Worm (Caenorhabditis elegans) whole organism, L4 larva: ENCODE measurements around the gene wah-1.
A peak's percentile ranks its signal among the peaks of the same experiment; 100 is the strongest.
"Not testable (repeated sequence)": the region's sequence is repeated elsewhere in the genome, so short reads cannot be mapped to it uniquely, and the experiment has no call there.

Source experiments
- D1046.2 ChIP-seq: fragments of 200-800 bp; sonication (Bioruptor generic); IDR thresholded peaks from 2 replicates; pipeline ENCODE4 v1.3.6; 2022; ENCODE audit warnings: missing genetic modification characterization, missing compliant biosample characterization
- F10B5.3 ChIP-seq: sonication (generic microtip); optimal IDR thresholded peaks from 2 replicates; lab custom pipeline; 2016; ENCODE audit warnings: mild to moderate bottlenecking, missing genetic modification characterization, missing compliant biosample characterization
- F26F4.8 ChIP-seq: fragments of 200-800 bp; sonication (Bioruptor generic); conservative IDR thresholded peaks from 2 replicates; pipeline ENCODE4 v1.3.6; 2022; ENCODE audit warnings: missing genetic modification characterization, missing compliant biosample characterization
- F37D6.2 ChIP-seq: sonication (generic microtip); optimal IDR thresholded peaks from 2 replicates; lab custom pipeline; 2016; ENCODE audit warnings: mild to moderate bottlenecking, missing genetic modification characterization, missing compliant biosample characterization
- T26A8.4 ChIP-seq: fragments of 200-800 bp; sonication (Bioruptor generic); IDR thresholded peaks from 2 replicates; pipeline ENCODE4 v1.3.6; 2022; ENCODE audit warnings: missing genetic modification characterization, missing compliant biosample characterization
- aha-1 ChIP-seq: fragments of 150-350 bp; peaks from one replicate; lab custom pipeline; 2014; ENCODE audit warnings: missing biosample characterization, missing genetic modification characterization
- ama-1 ChIP-seq: fragments of 150-350 bp; optimal IDR thresholded peaks from 2 replicates; lab custom pipeline; 2014; ENCODE audit warnings: inconsistent platforms, mixed read lengths
- arid-1 ChIP-seq: fragments of 200-800 bp; sonication (Bioruptor generic); conservative IDR thresholded peaks from 2 replicates; pipeline ENCODE4 v1.3.6; 2022; ENCODE audit warnings: missing genetic modification reagents, missing genetic modification characterization, missing compliant biosample characterization
- attf-4 ChIP-seq: sonication (generic microtip); optimal IDR thresholded peaks from 3 replicates; lab custom pipeline; 2017; ENCODE audit warnings: missing biosample characterization, missing genetic modification characterization
- ceh-44 ChIP-seq: fragments of 200-800 bp; sonication (Bioruptor generic); IDR thresholded peaks from 2 replicates; pipeline ENCODE4 v1.3.6; 2022; ENCODE audit warnings: missing genetic modification reagents, missing genetic modification characterization, missing compliant biosample characterization
- ctbp-1 ChIP-seq: fragments of 200-800 bp; sonication (Bioruptor generic); IDR thresholded peaks from 2 replicates; pipeline ENCODE4 v1.3.6; 2022; ENCODE audit warnings: missing genetic modification reagents, missing genetic modification characterization, missing compliant biosample characterization
- dmd-6 ChIP-seq: fragments of 200-800 bp; sonication (Bioruptor generic); IDR thresholded peaks from 2 replicates; pipeline ENCODE4 v1.3.6; 2022; ENCODE audit warnings: missing genetic modification reagents, missing genetic modification characterization, missing compliant biosample characterization
- dmd-8 ChIP-seq: fragments of 200-800 bp; sonication (Bioruptor generic); IDR thresholded peaks from 2 replicates; pipeline ENCODE4 v1.3.6; 2022; ENCODE audit warnings: missing genetic modification characterization, missing compliant biosample characterization
- egl-43 ChIP-seq: fragments of 200-800 bp; sonication (Bioruptor generic); IDR thresholded peaks from 2 replicates; pipeline ENCODE4 v1.3.6; 2022; ENCODE audit warnings: missing genetic modification reagents, missing genetic modification characterization, missing compliant biosample characterization
- hlh-30 ChIP-seq: sonication (generic microtip); optimal IDR thresholded peaks from 2 replicates; lab custom pipeline; 2017; ENCODE audit warnings: antibody characterized with exemption, mild to moderate bottlenecking, missing genetic modification characterization, missing compliant biosample characterization; ENCODE audit not compliant: insufficient read depth
- hmg-1.1 ChIP-seq: fragments of 200-800 bp; sonication (Bioruptor generic); IDR thresholded peaks from 2 replicates; pipeline ENCODE4 v1.3.6; 2022; ENCODE audit warnings: missing genetic modification reagents, missing genetic modification characterization, missing compliant biosample characterization
- jun-1 ChIP-seq: fragments of 150-350 bp; optimal IDR thresholded peaks from 2 replicates; lab custom pipeline; 2014; ENCODE audit warnings: missing biosample characterization, missing genetic modification reagents, missing genetic modification characterization
- lin-1 ChIP-seq: fragments of 200-800 bp; sonication (Bioruptor generic); IDR thresholded peaks from 2 replicates; pipeline ENCODE4 v1.3.6; 2022; ENCODE audit warnings: missing genetic modification reagents, missing genetic modification characterization, missing compliant biosample characterization
- lin-38 ChIP-seq: fragments of 200-800 bp; sonication (Bioruptor generic); IDR thresholded peaks from 2 replicates; pipeline ENCODE4 v1.3.6; 2022; ENCODE audit warnings: missing genetic modification reagents, missing genetic modification characterization, missing compliant biosample characterization
- lir-3 ChIP-seq: sonication (generic microtip); optimal IDR thresholded peaks from 2 replicates; lab custom pipeline; 2016; ENCODE audit warnings: mild to moderate bottlenecking, missing genetic modification characterization, missing compliant biosample characterization
- madf-9 ChIP-seq: fragments of 200-800 bp; sonication (Bioruptor generic); conservative IDR thresholded peaks from 2 replicates; pipeline ENCODE4 v1.3.6; 2022; ENCODE audit warnings: missing genetic modification reagents, missing genetic modification characterization, missing compliant biosample characterization
- mdl-1 ChIP-seq, 2 experiments: fragments of 150-350 bp in 1 of 2; sonication (generic microtip) in 1 of 2; optimal IDR thresholded peaks; 2 replicates each; lab custom pipeline; 2014 to 2017; ENCODE audit warnings: missing biosample characterization in 2 of 2, missing genetic modification characterization in 2 of 2
- nhr-111 ChIP-seq: fragments of 200-800 bp; sonication (Bioruptor generic); optimal IDR thresholded peaks from 2 replicates; lab custom pipeline; 2018; ENCODE audit warnings: mild to moderate bottlenecking, missing genetic modification characterization, missing compliant biosample characterization
- nhr-28 ChIP-seq: fragments of 150-350 bp; optimal IDR thresholded peaks from 2 replicates; lab custom pipeline; 2014; ENCODE audit warnings: missing biosample characterization, missing genetic modification characterization
- nhr-42 ChIP-seq: fragments of 200-800 bp; sonication (Bioruptor generic); IDR thresholded peaks from 2 replicates; pipeline ENCODE4 v1.3.6; 2022; ENCODE audit warnings: missing genetic modification characterization, missing compliant biosample characterization
- nhr-48 ChIP-seq: sonication (generic microtip); optimal IDR thresholded peaks from 2 replicates; lab custom pipeline; 2016; ENCODE audit warnings: mild to moderate bottlenecking, missing genetic modification characterization, missing compliant biosample characterization
- nhr-77 ChIP-seq: fragments of 150-350 bp; optimal IDR thresholded peaks from 2 replicates; lab custom pipeline; 2014; ENCODE audit warnings: missing biosample characterization, missing genetic modification characterization
- pha-4 ChIP-seq, 2 experiments: fragments of 150-350 bp in 1 of 2; fragments of 200-800 bp in 1 of 2; sonication (Bioruptor generic) in 1 of 2; IDR thresholded peaks in 1 of 2; optimal IDR thresholded peaks in 1 of 2; 2 replicates each; pipeline versions ENCODE4 v1.3.6 to Lab custom; 2014 to 2022; ENCODE audit warnings: missing genetic modification characterization in 2 of 2, missing genetic modification reagents in 2 of 2, missing biosample characterization in 1 of 2, missing compliant biosample characterization in 1 of 2
- set-16 ChIP-seq: fragments of 200-800 bp; sonication (Bioruptor generic); IDR thresholded peaks from 2 replicates; pipeline ENCODE4 v1.3.6; 2022; ENCODE audit warnings: missing genetic modification reagents, missing genetic modification characterization, missing compliant biosample characterization
- snpc-1.2 ChIP-seq: fragments of 200-800 bp; sonication (Bioruptor generic); IDR thresholded peaks from 2 replicates; pipeline ENCODE4 v1.3.6; 2022; ENCODE audit warnings: missing genetic modification reagents, missing genetic modification characterization, missing compliant biosample characterization
- unc-62 ChIP-seq, 3 experiments: fragments of 150-350 bp in 1 of 3; sonication (generic microtip); optimal IDR thresholded peaks in 2 of 3; peaks in 1 of 3; 1 replicate in 1 of 3; 2 replicates in 2 of 3; lab custom pipeline; 2014 to 2017; ENCODE audit warnings: missing biosample characterization in 3 of 3, missing genetic modification characterization in 3 of 3, missing genetic modification reagents in 3 of 3, missing genotype in 1 of 3
- vab-7 ChIP-seq: fragments of 200-800 bp; sonication (Bioruptor generic); IDR thresholded peaks from 2 replicates; pipeline ENCODE4 v1.3.6; 2022; ENCODE audit warnings: missing genetic modification reagents, missing genetic modification characterization, missing compliant biosample characterization
- zfp-2 ChIP-seq: sonication (generic microtip); optimal IDR thresholded peaks from 2 replicates; lab custom pipeline; 2016; ENCODE audit warnings: mild to moderate bottlenecking, missing genetic modification characterization, missing compliant biosample characterization
- zfp-3 ChIP-seq: fragments of 200-800 bp; sonication (Bioruptor generic); conservative IDR thresholded peaks from 2 replicates; pipeline ENCODE4 v1.3.6; 2022; ENCODE audit warnings: missing genetic modification reagents, missing genetic modification characterization, missing compliant biosample characterization

The wah-1 gene

DNA sequence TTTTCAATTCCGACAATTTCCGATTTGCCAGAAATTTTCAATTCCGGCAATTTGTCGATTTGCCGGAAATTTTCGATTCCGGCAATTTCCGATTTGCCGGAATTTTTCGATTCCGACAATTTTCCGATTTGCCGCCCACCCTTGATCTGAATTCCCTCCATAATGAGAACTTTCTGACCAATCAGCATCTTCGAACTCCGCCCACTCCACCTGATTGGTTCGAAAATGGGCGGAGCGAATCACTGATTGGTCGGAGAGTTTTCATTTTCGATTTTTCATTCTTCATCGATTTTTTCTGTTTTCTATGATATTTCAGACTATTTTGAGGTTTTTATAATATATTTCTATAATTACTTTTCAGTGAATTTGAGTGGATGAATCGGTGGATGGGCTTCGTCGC, 35.8 kb upstream of the wah-1 start:
- TF ChIP-seq hlh-30 (tag; lab: Kevin White, UChicago) (no peak), F10B5.3 (tag; lab: Kevin White, UChicago) (no peak), nhr-77 (no peak), lir-3 (tag; lab: Kevin White, UChicago) (no peak), zfp-2 (tag; lab: Kevin White, UChicago) (no peak), D1046.2 (GFP tag; lab: Robert Waterston, UW) (no peak), mdl-1 (tag; optimal IDR thresholded peaks at IDR 0.05; lab: Kevin White, UChicago) (no peak), aha-1 (tag; lab: Kevin White, UChicago) (no peak), nhr-111 (GFP tag; lab: Kevin White, UChicago) (no peak), ctbp-1 (GFP tag; lab: Robert Waterston, UW) (no peak), attf-4 (tag; lab: Kevin White, UChicago) (no peak), jun-1 (tag; lab: Kevin White, UChicago) (no peak), T26A8.4 (no peak), F26F4.8 (no peak), F37D6.2 (no peak), zfp-3 (no peak), lin-1 (no peak), vab-7 (GFP tag; lab: Robert Waterston, UW) (no peak), dmd-8 (no peak)

DNA sequence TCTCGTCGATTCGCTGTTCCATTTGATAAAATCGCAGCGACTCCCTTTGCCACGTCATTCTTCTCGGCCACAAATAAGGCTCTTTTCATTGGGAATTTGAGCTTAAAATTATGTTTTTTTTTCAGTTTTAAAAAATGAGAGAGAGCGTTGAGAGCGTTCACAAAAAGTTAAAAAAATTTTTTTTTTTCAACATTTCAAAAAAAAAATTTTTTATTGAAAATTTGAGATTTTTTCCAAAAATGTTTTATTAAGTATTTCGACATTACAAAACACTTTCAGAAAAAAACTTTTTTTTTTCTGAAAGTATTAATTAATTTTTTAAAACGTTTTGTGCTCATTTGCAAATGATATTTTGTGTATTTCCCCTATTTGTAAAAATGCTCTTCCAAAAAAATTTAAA, 29.9 kb upstream of the wah-1 start, which contains the start of gene top-3:
top-3 (minus strand) TSS at position 101 of the 400 bp plus-strand sequence.
- TF ChIP-seq attf-4 (tag; lab: Kevin White, UChicago): no peak
- no peak for TF ChIP-seq dmd-8
- TF ChIP-seq nhr-42 (GFP tag; lab: Robert Waterston, UW): no peak
- TF ChIP-seq, all 104 proteins: peak for 0

ce11 chrIII:11967049-11967448, 22.9 kb upstream of the wah-1 start:
- TF ChIP-seq hmg-1.1 (GFP tag; lab: Robert Waterston, UW) (peak; percentile 59), dmd-6 (GFP tag; lab: Robert Waterston, UW) (peak; percentile 10; the same call in 1 of the 2 replicates), madf-9 (GFP tag; lab: Robert Waterston, UW) (peak; percentile 35; the same call in 1 of the 2 replicates), vab-7 (GFP tag; lab: Robert Waterston, UW) (0 out of 2 replicates have a peak, but pooled peaks have one; percentile 20), arid-1 (0 out of 2 replicates have a peak, but pooled peaks have one; percentile 30), ceh-44 (GFP tag; lab: Robert Waterston, UW) (0 out of 2 replicates have a peak, but pooled peaks have one; percentile 52), set-16 (peak; percentile 97), egl-43 (GFP tag; lab: Robert Waterston, UW) (0 out of 2 replicates have a peak, but pooled peaks have one; percentile 12), snpc-1.2 (peak; percentile 61; the same call in 1 of the 2 replicates), lin-38 (GFP tag; lab: Robert Waterston, UW) (peak; percentile 66), pha-4 (GFP tag; IDR thresholded peaks at IDR 0.05; lab: Robert Waterston, UW) (peak; percentile 9; the same call in 1 of the 2 replicates)
- TF ChIP-seq pha-4 (tag; optimal IDR thresholded peaks at IDR 0.05; lab: Kevin White, UChicago): not testable (repeated sequence)

- no peak for TF ChIP-seq nhr-28 (tag; lab: Kevin White, UChicago)
- no peak for TF ChIP-seq nhr-48 (tag; lab: Kevin White, UChicago)
- TF ChIP-seq ama-1 (lab: Kevin White, UChicago): no peak
- peak in 1 of 2 experiments; percentile 33 for TF ChIP-seq unc-62 (GFP tag; optimal IDR thresholded peaks at IDR 0.05 in 1 of 2; lab: Kevin White, UChicago)
- TF ChIP-seq unc-62 (tag; optimal IDR thresholded peaks at IDR 0.05; lab: Kevin White, UChicago): no peak
- TF ChIP-seq, all 104 proteins: peak for 1
Measured at ce11 chrIII:11971342-11971741, 18.6 kb upstream of the wah-1 start, which contains the start of gene Y56A3A.28. Y56A3A.28 (minus strand) TSS chrIII:11971374.
